Fruit fly (Drosophila melanogaster) whole organism, pupa: ENCODE measurements around the gene grp.

Source experiments
- CG4496 ChIP-seq: fragments of 200-800 bp; sonication (Bioruptor generic); IDR thresholded peaks from 3 replicates; pipeline ENCODE4 v1.3.6; 2022; ENCODE audit warnings: missing biosample characterization, missing genetic modification characterization
- CG8301 ChIP-seq: fragments of 200-800 bp; sonication (Bioruptor generic); optimal IDR thresholded peaks from 2 replicates; lab custom pipeline; 2018; ENCODE audit warnings: missing biosample characterization, mild to moderate bottlenecking, missing genetic modification characterization
- CG9948 ChIP-seq: fragments of 200-800 bp; sonication (Bioruptor generic); optimal IDR thresholded peaks from 2 replicates; lab custom pipeline; 2018; ENCODE audit warnings: missing biosample characterization, mild to moderate bottlenecking, missing genetic modification characterization, moderate library complexity
- D1 ChIP-seq: fragments of 200-800 bp; sonication (Bioruptor generic); optimal IDR thresholded peaks from 2 replicates; lab custom pipeline; 2018; ENCODE audit warnings: missing biosample characterization, mild to moderate bottlenecking, missing genetic modification characterization, moderate library complexity
- EcR ChIP-seq: fragments of 200-800 bp; sonication (Bioruptor generic); optimal IDR thresholded peaks from 3 replicates; lab custom pipeline; 2019; ENCODE audit warnings: missing biosample characterization, missing genetic modification characterization, mild to moderate bottlenecking, moderate library complexity, missing genetic modification reagents
- Pif1A ChIP-seq: fragments of 200-800 bp; sonication (Bioruptor generic); optimal IDR thresholded peaks from 3 replicates; lab custom pipeline; 2016; ENCODE audit warnings: missing biosample characterization, missing genetic modification characterization
- gl ChIP-seq: fragments of 200-800 bp; sonication (Bioruptor generic); optimal IDR thresholded peaks from 2 replicates; lab custom pipeline; 2018; ENCODE audit warnings: missing biosample characterization, mild to moderate bottlenecking, missing genetic modification characterization

DNA sequence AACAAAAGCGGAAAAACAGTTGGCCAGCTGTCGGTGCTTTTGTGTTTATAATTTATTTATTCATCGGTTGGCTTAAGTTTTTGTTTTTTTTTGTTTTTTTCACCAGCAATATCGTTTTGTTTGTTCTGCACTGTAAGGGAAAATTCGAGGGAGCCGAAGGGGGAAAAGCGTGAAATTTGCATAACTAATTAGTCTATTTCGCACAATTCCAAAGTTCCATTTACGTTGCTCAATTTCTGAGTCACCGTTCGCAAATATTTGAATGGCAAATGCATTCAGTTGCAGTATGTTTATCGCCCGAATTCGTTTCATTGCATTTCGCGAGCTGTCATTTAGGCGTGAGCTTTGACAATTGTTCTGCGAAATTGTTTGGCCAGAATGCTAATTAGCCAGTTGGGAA is 26.3 kb upstream of the grp start:
- TF ChIP-seq CG9948 (no peak), CG4496 (GFP tag; lab: Robert Waterston, UW) (no peak), D1 (tag; lab: Kevin White, UChicago) (no peak), EcR (no peak), Pif1A (GFP tag; lab: Kevin White, UChicago) (no peak), gl (tag; lab: Kevin White, UChicago) (no peak), CG8301 (tag; lab: Kevin White, UChicago) (no peak)
